Worm (Caenorhabditis elegans) whole organism, dauer: ENCODE measurements around the gene hat-1.

ENCODE experiments used
- unc-62 ChIP-seq: sonication (generic microtip); optimal IDR thresholded peaks from 2 replicates; lab custom pipeline; 2017; ENCODE audit warnings: missing biosample characterization, missing genetic modification reagents, missing genetic modification characterization

The hat-1 gene

ce11 chrIII:10357598-10358186 lies 49.4 kb downstream of the hat-1 start, which contains the start of gene umps-1:
TSS of gene umps-1 (minus strand) at chrIII:10357648.
- TF ChIP-seq unc-62, result no peak

ce11 chrIII:10355382-10355781 lies 51.7 kb downstream of the hat-1 start, which contains the start of gene spp-1:
TSS of gene spp-1 (minus strand) at chrIII:10355668.
- TF ChIP-seq unc-62, result no peak
